Fruit fly (Drosophila melanogaster) whole organism, pupa: ENCODE results near the gene CG15040.

Experiments used
- CG12605 ChIP-seq: fragments of 200-800 bp; sonication (Bioruptor generic); IDR thresholded peaks from 2 replicates; pipeline ENCODE4 v1.3.6; 2022; ENCODE audit warnings: missing biosample characterization, missing genetic modification characterization
- CG13204 ChIP-seq: fragments of 200-800 bp; sonication (Bioruptor generic); optimal IDR thresholded peaks from 2 replicates; lab custom pipeline; 2018; ENCODE audit warnings: missing biosample characterization, mild to moderate bottlenecking, missing genetic modification characterization, moderate library complexity
- CG14655 ChIP-seq: fragments of 200-800 bp; sonication (Bioruptor generic); optimal IDR thresholded peaks from 3 replicates; lab custom pipeline; 2017; ENCODE audit warnings: mild to moderate bottlenecking, missing biosample characterization, missing genetic modification reagents, missing genetic modification characterization
- CG15710 ChIP-seq: fragments of 200-800 bp; sonication (Bioruptor generic); optimal IDR thresholded peaks from 2 replicates; lab custom pipeline; 2018; ENCODE audit warnings: missing biosample characterization, mild to moderate bottlenecking, missing genetic modification characterization, moderate library complexity
- CG17806 ChIP-seq: fragments of 200-800 bp; sonication (Bioruptor generic); optimal IDR thresholded peaks from 2 replicates; lab custom pipeline; 2018; ENCODE audit warnings: missing biosample characterization, mild to moderate bottlenecking, missing genetic modification characterization, moderate library complexity
- CG32121 ChIP-seq: fragments of 200-800 bp; sonication (Bioruptor generic); IDR thresholded peaks from 2 replicates; pipeline ENCODE4 v1.3.6; 2022; ENCODE audit warnings: missing biosample characterization, missing genetic modification characterization
- CG34367 ChIP-seq: fragments of 200-800 bp; sonication (Bioruptor generic); optimal IDR thresholded peaks from 2 replicates; lab custom pipeline; 2018; ENCODE audit warnings: missing biosample characterization, mild to moderate bottlenecking, missing genetic modification characterization
- CG4496 ChIP-seq: fragments of 200-800 bp; sonication (Bioruptor generic); IDR thresholded peaks from 3 replicates; pipeline ENCODE4 v1.3.6; 2022; ENCODE audit warnings: missing biosample characterization, missing genetic modification characterization
- CG8159 ChIP-seq: fragments of 200-800 bp; sonication (Bioruptor generic); optimal IDR thresholded peaks from 3 replicates; lab custom pipeline; 2018; ENCODE audit warnings: missing biosample characterization, mild to moderate bottlenecking, missing genetic modification characterization, moderate library complexity
- CG8301 ChIP-seq: fragments of 200-800 bp; sonication (Bioruptor generic); optimal IDR thresholded peaks from 2 replicates; lab custom pipeline; 2018; ENCODE audit warnings: missing biosample characterization, mild to moderate bottlenecking, missing genetic modification characterization
- CG9948 ChIP-seq: fragments of 200-800 bp; sonication (Bioruptor generic); optimal IDR thresholded peaks from 2 replicates; lab custom pipeline; 2018; ENCODE audit warnings: missing biosample characterization, mild to moderate bottlenecking, missing genetic modification characterization, moderate library complexity
- D1 ChIP-seq: fragments of 200-800 bp; sonication (Bioruptor generic); optimal IDR thresholded peaks from 2 replicates; lab custom pipeline; 2018; ENCODE audit warnings: missing biosample characterization, mild to moderate bottlenecking, missing genetic modification characterization, moderate library complexity
- EcR ChIP-seq: fragments of 200-800 bp; sonication (Bioruptor generic); optimal IDR thresholded peaks from 3 replicates; lab custom pipeline; 2019; ENCODE audit warnings: missing biosample characterization, missing genetic modification characterization, mild to moderate bottlenecking, moderate library complexity, missing genetic modification reagents
- Ets98B ChIP-seq: fragments of 200-800 bp; sonication (Bioruptor generic); IDR thresholded peaks from 2 replicates; pipeline ENCODE4 v1.3.6; 2022; ENCODE audit warnings: missing biosample characterization, missing genetic modification characterization
- Pif1A ChIP-seq: fragments of 200-800 bp; sonication (Bioruptor generic); optimal IDR thresholded peaks from 3 replicates; lab custom pipeline; 2016; ENCODE audit warnings: missing biosample characterization, missing genetic modification characterization
- Pif1B ChIP-seq: fragments of 200-800 bp; sonication (Bioruptor generic); optimal IDR thresholded peaks from 3 replicates; lab custom pipeline; 2016; ENCODE audit warnings: missing biosample characterization, missing genetic modification characterization
- Snoo ChIP-seq: fragments of 200-800 bp; sonication (Bioruptor generic); optimal IDR thresholded peaks from 3 replicates; lab custom pipeline; 2017; ENCODE audit warnings: missing biosample characterization, mild to moderate bottlenecking, missing genetic modification characterization, inconsistent platforms
- fd96Ca ChIP-seq: fragments of 200-800 bp; sonication (Bioruptor generic); IDR thresholded peaks from 3 replicates; pipeline ENCODE4 v1.3.6; 2022; ENCODE audit warnings: missing biosample characterization, missing genetic modification characterization
- gl ChIP-seq: fragments of 200-800 bp; sonication (Bioruptor generic); optimal IDR thresholded peaks from 2 replicates; lab custom pipeline; 2018; ENCODE audit warnings: missing biosample characterization, mild to moderate bottlenecking, missing genetic modification characterization
- rn ChIP-seq: fragments of 200-800 bp; sonication (Bioruptor generic); IDR thresholded peaks from 2 replicates; pipeline ENCODE4 v1.3.6; 2022; ENCODE audit warnings: missing biosample characterization, missing genetic modification characterization

CG15040 gene

DNA sequence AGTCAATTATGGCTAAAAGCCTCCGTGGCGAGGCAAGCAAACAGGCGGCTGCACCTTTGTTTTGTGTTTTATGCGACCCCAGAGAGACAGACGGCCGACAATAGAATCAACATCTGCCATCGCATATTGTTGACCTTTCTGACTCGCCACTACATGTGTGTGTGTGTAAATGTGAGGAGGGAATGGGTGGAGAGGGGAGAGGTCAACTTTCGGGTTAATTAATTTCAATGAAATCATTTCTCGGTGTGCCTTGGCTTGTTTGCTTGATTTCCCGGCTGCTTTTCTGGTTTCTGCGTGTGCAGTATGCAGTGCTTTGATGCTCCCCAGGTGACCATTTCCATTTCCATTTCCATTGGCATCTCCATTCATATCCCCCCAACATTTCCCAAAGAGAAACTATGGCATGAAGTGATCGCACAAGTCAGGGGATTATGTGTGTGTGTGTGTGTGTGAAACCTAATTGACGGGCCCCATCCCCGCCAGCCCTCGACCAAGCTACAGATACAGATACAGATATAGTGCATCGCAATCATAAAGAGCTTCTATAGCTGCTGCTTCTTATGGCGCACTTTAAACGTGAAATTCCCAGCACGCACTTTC, 25.8 kb upstream of the CG15040 start:
- TF ChIP-seq CG32121 (GFP tag; lab: Robert Waterston, UW) (0 out of 2 replicates have a peak, but pooled peaks have one; percentile 16), Snoo (tag; lab: Kevin White, UChicago) (no peak)

dm6 chrX:18636275-18636947, 19.0 kb upstream of the CG15040 start:
- no peak for TF ChIP-seq EcR (GFP tag; lab: Kevin White, UChicago)
- TF ChIP-seq CG4496 (GFP tag; lab: Robert Waterston, UW): no peak
- no peak for TF ChIP-seq CG8301
- TF ChIP-seq CG9948 (tag; lab: Kevin White, UChicago): no peak
- no peak for TF ChIP-seq rn (GFP tag; lab: Robert Waterston, UW)
- no peak for TF ChIP-seq Pif1A (GFP tag; lab: Kevin White, UChicago)
- TF ChIP-seq CG32121 (GFP tag; lab: Robert Waterston, UW): no peak
- no peak for TF ChIP-seq CG14655
- TF ChIP-seq Snoo (tag; lab: Kevin White, UChicago): no peak
- TF ChIP-seq CG17806 (tag; lab: Kevin White, UChicago): no peak
- no peak for TF ChIP-seq gl (tag; lab: Kevin White, UChicago)
- no peak for TF ChIP-seq D1 (tag; lab: Kevin White, UChicago)

DNA sequence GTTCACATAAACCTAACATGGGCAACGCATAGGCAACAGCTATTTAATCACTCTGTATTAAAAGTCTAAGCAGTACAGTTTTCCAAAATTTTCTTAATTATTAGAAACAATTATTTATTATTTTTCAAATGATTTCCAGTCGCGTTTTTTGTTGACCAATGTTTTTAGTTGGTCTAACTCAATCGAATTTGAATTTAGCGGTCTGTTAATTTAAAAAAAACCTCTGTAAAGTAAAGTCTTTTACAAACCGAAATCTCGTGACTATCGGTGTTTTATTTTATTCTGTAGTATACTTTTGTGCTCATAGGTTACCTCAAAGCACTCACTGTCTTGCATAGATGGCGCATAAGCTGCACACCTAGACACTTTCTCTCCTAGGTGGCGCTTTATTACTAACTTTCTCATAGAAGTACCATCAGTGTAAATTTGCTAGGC, 17.7 kb upstream of the CG15040 start:
- TF ChIP-seq Pif1B (GFP tag; lab: Kevin White, UChicago) (no peak), CG17806 (tag; lab: Kevin White, UChicago) (no peak), CG4496 (GFP tag; lab: Robert Waterston, UW) (peak; percentile 34; the same call in 1 of the 3 replicates)

DNA sequence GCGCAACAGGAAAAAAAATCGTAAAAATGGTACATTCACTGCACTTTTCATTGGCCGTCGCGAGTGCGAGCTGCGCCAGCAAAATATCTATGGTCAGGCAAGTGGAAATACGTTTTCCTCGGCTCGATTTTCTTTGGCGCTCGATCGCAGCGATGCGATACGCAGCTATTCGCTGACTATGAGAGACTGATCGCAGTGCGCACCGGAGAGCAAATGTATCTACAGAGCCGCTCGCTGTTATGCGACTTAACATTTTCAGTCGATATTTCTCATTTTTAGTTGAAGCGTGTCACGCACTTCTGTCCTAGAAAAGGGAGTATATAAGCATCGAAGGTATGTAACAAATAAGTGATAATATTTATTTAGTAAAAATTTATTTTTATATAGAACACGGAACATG, 17.3 kb upstream of the CG15040 start, which contains the start of gene wgn:
TSS of gene wgn (minus strand) at position 193 of the 400 bp plus-strand sequence.
- TF ChIP-seq CG32121 (GFP tag; lab: Robert Waterston, UW) (peak; percentile 61), CG4496 (GFP tag; lab: Robert Waterston, UW) (0 out of 3 replicates have a peak, but pooled peaks have one; percentile 54), CG12605 (GFP tag; lab: Robert Waterston, UW) (peak; percentile 41; the same call in 1 of the 2 replicates), Pif1B (GFP tag; lab: Kevin White, UChicago) (no peak), Ets98B (GFP tag; lab: Robert Waterston, UW) (peak; percentile 52; the same call in 1 of the 2 replicates)
- TF ChIP-seq, all 21 proteins: peak for 4

DNA sequence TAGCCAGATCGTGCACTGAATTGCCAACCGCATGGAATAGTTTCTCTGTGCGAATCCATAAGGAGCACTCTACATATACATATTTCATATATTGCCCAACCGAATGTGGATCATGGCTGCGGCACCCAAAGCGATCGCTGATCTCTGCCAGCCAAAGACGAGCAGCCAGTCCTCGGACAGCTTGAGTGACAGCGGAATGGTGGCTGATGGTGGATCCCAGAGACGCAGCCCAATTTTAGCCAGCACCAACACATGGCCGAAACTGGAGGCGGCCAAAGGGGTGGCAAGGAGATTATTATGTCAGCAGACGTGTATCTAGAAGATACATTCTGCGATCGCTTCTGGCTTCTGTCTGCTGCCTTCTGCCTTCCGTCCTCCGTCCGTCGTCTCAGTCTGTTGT, 13.6 kb upstream of the CG15040 start:
- TF ChIP-seq gl (tag; lab: Kevin White, UChicago): no peak
- TF ChIP-seq Pif1B (GFP tag; lab: Kevin White, UChicago): no peak
- no peak for TF ChIP-seq fd96Ca (GFP tag; lab: Robert Waterston, UW)
- TF ChIP-seq rn (GFP tag; lab: Robert Waterston, UW): no peak
- no peak for TF ChIP-seq Snoo (tag; lab: Kevin White, UChicago)

dm6 chrX:18627002-18627401, 9.6 kb upstream of the CG15040 start:
- no peak for TF ChIP-seq CG4496 (GFP tag; lab: Robert Waterston, UW)
- TF ChIP-seq CG15710 (tag; lab: Kevin White, UChicago): no peak

DNA sequence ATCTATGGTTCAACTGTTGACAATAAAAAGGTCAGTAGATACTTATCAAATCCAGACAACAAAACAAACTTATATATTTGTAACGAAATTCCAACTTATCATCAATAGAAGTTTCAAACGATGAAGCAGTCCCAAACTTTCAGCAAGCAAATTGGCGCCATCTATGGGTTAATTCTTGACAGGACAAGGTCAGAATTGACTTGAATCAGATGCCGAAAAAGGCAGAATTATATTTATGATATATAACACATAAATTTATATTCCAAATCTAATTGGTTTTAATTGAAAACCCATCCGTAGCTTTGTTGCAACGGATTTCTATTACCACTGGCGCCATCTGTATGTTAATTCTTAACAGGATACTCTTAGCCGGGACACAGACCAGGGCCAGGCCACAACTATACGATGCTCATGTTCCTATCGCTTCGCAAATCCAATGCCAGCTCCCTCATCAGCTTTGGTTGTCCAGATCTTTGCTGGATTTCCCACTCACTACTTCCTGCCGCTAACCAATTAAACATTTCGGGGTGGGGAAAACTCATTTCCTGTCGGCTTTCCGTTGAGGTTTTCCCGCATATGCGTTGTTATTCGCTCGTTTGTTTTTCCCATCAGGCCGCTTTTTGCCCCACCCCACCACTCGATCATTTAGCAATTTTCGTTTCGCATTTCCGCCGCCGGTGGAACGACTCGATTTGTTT, 4.4 kb upstream of the CG15040 start:
- 0 out of 3 replicates have a peak, but pooled peaks have one; percentile 14 for TF ChIP-seq CG4496 (GFP tag; lab: Robert Waterston, UW)
- no peak for TF ChIP-seq CG15710 (tag; lab: Kevin White, UChicago)
- no peak for TF ChIP-seq fd96Ca (GFP tag; lab: Robert Waterston, UW)
- TF ChIP-seq CG8301: no peak
- no peak for TF ChIP-seq CG13204 (GFP tag; lab: Kevin White, UChicago)

DNA sequence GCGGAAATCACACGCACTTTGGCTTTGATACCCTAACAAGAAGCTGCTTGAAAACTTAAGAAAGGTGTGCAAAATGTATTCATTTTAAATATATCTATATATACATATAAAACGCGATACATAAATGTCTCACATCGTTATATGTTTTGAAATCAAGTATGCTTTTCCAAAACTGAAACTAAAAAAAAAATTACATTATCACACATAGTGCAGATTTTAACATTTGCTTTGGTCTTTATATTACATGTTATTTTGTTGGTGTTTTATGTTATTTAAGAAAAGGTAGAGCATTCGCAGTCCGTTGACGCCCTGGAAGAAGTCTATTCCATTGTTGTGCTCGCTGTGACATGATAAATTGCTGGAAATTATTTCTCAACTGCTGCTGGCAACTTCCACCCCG, 733 bp upstream of the CG15040 start:
- TF ChIP-seq Pif1A (GFP tag; lab: Kevin White, UChicago) (no peak), CG34367 (tag; lab: Kevin White, UChicago) (no peak), Ets98B (GFP tag; lab: Robert Waterston, UW) (no peak), gl (tag; lab: Kevin White, UChicago) (no peak), rn (GFP tag; lab: Robert Waterston, UW) (no peak), D1 (tag; lab: Kevin White, UChicago) (no peak), CG12605 (GFP tag; lab: Robert Waterston, UW) (no peak), CG15710 (tag; lab: Kevin White, UChicago) (peak; percentile 12), CG4496 (GFP tag; lab: Robert Waterston, UW) (no peak), CG32121 (GFP tag; lab: Robert Waterston, UW) (no peak), CG8159 (tag; lab: Kevin White, UChicago) (peak; percentile 31), CG14655 (no peak), CG13204 (GFP tag; lab: Kevin White, UChicago) (no peak)
- TF ChIP-seq, all 21 proteins: peak for 2
